Fruit fly (Drosophila melanogaster) whole organism, embryonic: Measurements from ENCODE around the gene Tmtc2.

Source experiments
- Abd-B ChIP-seq: fragments of 200-800 bp; sonication (Bioruptor generic); optimal IDR thresholded peaks from 2 replicates; lab custom pipeline; 2018; ENCODE audit warnings: missing biosample characterization, mild to moderate bottlenecking, missing genetic modification characterization, moderate library complexity
- CG10267 ChIP-seq: fragments of 200-800 bp; sonication (Bioruptor generic); optimal IDR thresholded peaks from 2 replicates; lab custom pipeline; 2018; ENCODE audit warnings: missing biosample characterization, mild to moderate bottlenecking, missing genetic modification characterization, moderate library complexity
- CG12155 ChIP-seq: fragments of 200-800 bp; sonication (Bioruptor generic); optimal IDR thresholded peaks from 3 replicates; lab custom pipeline; 2016; ENCODE audit warnings: missing biosample characterization, missing genetic modification characterization
- CG12391 ChIP-seq: fragments of 200-800 bp; sonication (Bioruptor generic); optimal IDR thresholded peaks from 3 replicates; lab custom pipeline; 2018; ENCODE audit warnings: missing biosample characterization, mild to moderate bottlenecking, missing genetic modification characterization, moderate library complexity
- CG14965 ChIP-seq: fragments of 200-800 bp; sonication (Bioruptor generic); optimal IDR thresholded peaks from 2 replicates; lab custom pipeline; 2016; ENCODE audit warnings: missing biosample characterization, missing genetic modification characterization, borderline replicate concordance
- CG16779 ChIP-seq: fragments of 200-800 bp; sonication (Bioruptor generic); IDR thresholded peaks from 2 replicates; pipeline ENCODE4 v1.3.6; 2022; ENCODE audit warnings: missing biosample characterization, missing genetic modification characterization
- CG17186 ChIP-seq: fragments of 200-800 bp; sonication (Bioruptor generic); optimal IDR thresholded peaks from 3 replicates; lab custom pipeline; 2017; ENCODE audit warnings: missing biosample characterization, missing genetic modification reagents, missing genetic modification characterization
- CG18619 ChIP-seq: fragments of 200-800 bp; sonication (Bioruptor generic); optimal IDR thresholded peaks from 3 replicates; lab custom pipeline; 2017; ENCODE audit warnings: missing biosample characterization, mild to moderate bottlenecking, missing genetic modification characterization
- CG30403 ChIP-seq: fragments of 200-800 bp; sonication (Bioruptor generic); optimal IDR thresholded peaks from 3 replicates; lab custom pipeline; 2016; ENCODE audit warnings: missing biosample characterization, missing genetic modification characterization
- CG30431 ChIP-seq: fragments of 200-800 bp; sonication (Bioruptor generic); optimal IDR thresholded peaks from 2 replicates; lab custom pipeline; 2017; ENCODE audit warnings: missing biosample characterization, missing genetic modification characterization
- CG32772 ChIP-seq: fragments of 200-800 bp; sonication (Bioruptor generic); IDR thresholded peaks from 2 replicates; pipeline ENCODE4 v1.3.6; 2022; ENCODE audit warnings: missing biosample characterization, missing genetic modification characterization
- CG34422 ChIP-seq: fragments of 200-800 bp; sonication (Bioruptor generic); IDR thresholded peaks from 3 replicates; pipeline ENCODE4 v1.3.6; 2022; ENCODE audit warnings: missing biosample characterization, missing genetic modification characterization
- CG3838 ChIP-seq: fragments of 200-800 bp; sonication (Bioruptor generic); optimal IDR thresholded peaks from 3 replicates; lab custom pipeline; 2016; ENCODE audit warnings: missing biosample characterization, missing genetic modification characterization
- CG5245 ChIP-seq: fragments of 200-800 bp; sonication (Bioruptor generic); optimal IDR thresholded peaks from 3 replicates; lab custom pipeline; 2016; ENCODE audit warnings: missing biosample characterization, missing genetic modification characterization
- CG5953 ChIP-seq: fragments of 200-800 bp; sonication (Bioruptor generic); IDR thresholded peaks from 2 replicates; pipeline ENCODE4 v1.3.6; 2022; ENCODE audit warnings: missing biosample characterization, missing genetic modification characterization
- CG6689 ChIP-seq: fragments of 200-800 bp; sonication (Bioruptor generic); IDR thresholded peaks from 2 replicates; pipeline ENCODE4 v1.3.6; 2022; ENCODE audit warnings: missing biosample characterization, missing genetic modification characterization
- CG6813 ChIP-seq: fragments of 200-800 bp; sonication (Bioruptor generic); optimal IDR thresholded peaks from 2 replicates; lab custom pipeline; 2017; ENCODE audit warnings: missing biosample characterization, missing genetic modification characterization, mild to moderate bottlenecking, moderate library complexity, missing genetic modification reagents
- CG8765 ChIP-seq: fragments of 200-800 bp; sonication (Bioruptor generic); IDR thresholded peaks from 2 replicates; pipeline ENCODE4 v1.3.6; 2022; ENCODE audit warnings: missing biosample characterization, missing genetic modification characterization
- CG9797 ChIP-seq: fragments of 200-800 bp; sonication (Bioruptor generic); optimal IDR thresholded peaks from 3 replicates; lab custom pipeline; 2018; ENCODE audit warnings: missing biosample characterization, mild to moderate bottlenecking, missing genetic modification characterization
- GATAe ChIP-seq: fragments of 200-800 bp; sonication (Bioruptor generic); conservative IDR thresholded peaks from 2 replicates; pipeline ENCODE4 v1.3.6; 2022; ENCODE audit warnings: missing biosample characterization, missing genetic modification characterization
- HLHmδ ChIP-seq: fragments of 200-800 bp; sonication (Bioruptor generic); optimal IDR thresholded peaks from 2 replicates; lab custom pipeline; 2018; ENCODE audit warnings: missing biosample characterization, mild to moderate bottlenecking, missing genetic modification characterization, moderate library complexity
- Ravus ChIP-seq: fragments of 200-800 bp; sonication (Bioruptor generic); IDR thresholded peaks from 2 replicates; pipeline ENCODE4 v1.3.6; 2022; ENCODE audit warnings: missing biosample characterization, missing genetic modification characterization
- Usf ChIP-seq: fragments of 200-800 bp; sonication (Bioruptor generic); optimal IDR thresholded peaks from 2 replicates; lab custom pipeline; 2017; ENCODE audit warnings: missing genotype, missing biosample characterization, missing genetic modification characterization
- az2 ChIP-seq: fragments of 200-800 bp; sonication (Bioruptor generic); optimal IDR thresholded peaks from 3 replicates; lab custom pipeline; 2016; ENCODE audit warnings: missing biosample characterization, missing genetic modification characterization
- bowl ChIP-seq: fragments of 200-800 bp; sonication (Bioruptor generic); IDR thresholded peaks from 2 replicates; pipeline ENCODE4 v1.3.6; 2022; ENCODE audit warnings: missing biosample characterization, missing genetic modification characterization
- btn ChIP-seq: fragments of 200-800 bp; sonication (Bioruptor generic); optimal IDR thresholded peaks from 2 replicates; lab custom pipeline; 2016; ENCODE audit warnings: missing biosample characterization, missing genetic modification characterization
- chinmo ChIP-seq: fragments of 200-800 bp; sonication (Bioruptor generic); IDR thresholded peaks from 4 replicates; pipeline ENCODE4 v1.3.6; 2022; ENCODE audit warnings: missing biosample characterization, missing genetic modification characterization; ENCODE audit not compliant: partially characterized antibody
- chn ChIP-seq: fragments of 200-800 bp; sonication (Bioruptor generic); optimal IDR thresholded peaks from 2 replicates; lab custom pipeline; 2016; ENCODE audit warnings: missing biosample characterization, missing genetic modification characterization
- croc ChIP-seq: fragments of 200-800 bp; sonication (Bioruptor generic); conservative IDR thresholded peaks from 3 replicates; pipeline ENCODE4 v1.3.6; 2022; ENCODE audit warnings: missing biosample characterization, missing genetic modification characterization
- danr ChIP-seq: fragments of 200-800 bp; sonication (Bioruptor generic); IDR thresholded peaks from 2 replicates; pipeline ENCODE4 v1.3.6; 2022; ENCODE audit warnings: missing biosample characterization, missing genetic modification characterization
- esg ChIP-seq: fragments of 200-800 bp; sonication (Bioruptor generic); conservative IDR thresholded peaks from 2 replicates; pipeline ENCODE4 v1.3.6; 2022; ENCODE audit warnings: missing biosample characterization, missing genetic modification characterization
- gsb-n ChIP-seq: fragments of 200-800 bp; sonication (Bioruptor generic); optimal IDR thresholded peaks from 3 replicates; lab custom pipeline; 2018; ENCODE audit warnings: missing biosample characterization, mild to moderate bottlenecking, missing genetic modification characterization
- gt ChIP-seq: fragments of 200-800 bp; sonication (Bioruptor generic); IDR thresholded peaks from 2 replicates; pipeline ENCODE4 v1.3.6; 2022; ENCODE audit warnings: missing biosample characterization, missing genetic modification characterization
- ham ChIP-seq: fragments of 200-800 bp; sonication (Bioruptor generic); IDR thresholded peaks from 2 replicates; pipeline ENCODE4 v1.3.6; 2022; ENCODE audit warnings: missing biosample characterization, missing genetic modification characterization
- hbn ChIP-seq: fragments of 200-800 bp; sonication (Bioruptor generic); IDR thresholded peaks from 2 replicates; pipeline ENCODE4 v1.3.6; 2022; ENCODE audit warnings: missing biosample characterization, missing genetic modification characterization; ENCODE audit not compliant: partially characterized antibody
- hkb ChIP-seq, 2 experiments: fragments of 200-800 bp in 1 of 2; fragments of >200 bp in 1 of 2; sonication (Bioruptor generic) in 1 of 2; IDR thresholded peaks in 1 of 2; optimal IDR thresholded peaks in 1 of 2; 2 replicates each; pipeline versions ENCODE4 v1.3.6 to Lab custom; 2017 to 2022; ENCODE audit warnings: missing biosample characterization in 1 of 2, missing genetic modification characterization in 1 of 2
- insv ChIP-seq, 2 experiments: fragments of 200-800 bp; sonication (Bioruptor generic); optimal IDR thresholded peaks; 3 replicates each; lab custom pipeline; 2016 to 2018; ENCODE audit warnings: missing biosample characterization in 2 of 2, missing genetic modification characterization in 2 of 2
- lilli ChIP-seq: fragments of 200-800 bp; sonication (Bioruptor generic); optimal IDR thresholded peaks from 3 replicates; lab custom pipeline; 2016; ENCODE audit warnings: missing biosample characterization, missing genetic modification characterization
- lola ChIP-seq, 3 experiments: fragments of >200 bp in 2 of 3; fragments of 200-800 bp in 1 of 3; sonication (Bioruptor generic) in 1 of 3; optimal IDR thresholded peaks; 2 replicates each; lab custom pipeline; 2017 to 2019; ENCODE audit warnings: missing biosample characterization in 3 of 3, missing genetic modification characterization in 3 of 3, mild to moderate bottlenecking in 1 of 3, moderate library complexity in 1 of 3
- luna ChIP-seq: fragments of 200-800 bp; sonication (Bioruptor generic); optimal IDR thresholded peaks from 2 replicates; lab custom pipeline; 2016; ENCODE audit warnings: missing biosample characterization, missing genetic modification characterization
- mirr ChIP-seq: fragments of 200-800 bp; sonication (Bioruptor generic); optimal IDR thresholded peaks from 3 replicates; lab custom pipeline; 2018; ENCODE audit warnings: missing biosample characterization, mild to moderate bottlenecking, missing genetic modification characterization
- pb ChIP-seq: fragments of 200-800 bp; sonication (Bioruptor generic); optimal IDR thresholded peaks from 3 replicates; lab custom pipeline; 2016; ENCODE audit warnings: missing biosample characterization, missing genetic modification characterization
- phol ChIP-seq: fragments of 200-800 bp; sonication (Bioruptor generic); optimal IDR thresholded peaks from 3 replicates; lab custom pipeline; 2018; ENCODE audit warnings: missing biosample characterization, mild to moderate bottlenecking, missing genetic modification characterization, moderate library complexity
- pros ChIP-seq: fragments of 200-800 bp; sonication (Bioruptor generic); optimal IDR thresholded peaks from 3 replicates; lab custom pipeline; 2019; ENCODE audit warnings: missing biosample characterization, mild to moderate bottlenecking, missing genetic modification characterization, moderate library complexity
- psq ChIP-seq: fragments of 200-800 bp; sonication (Bioruptor generic); optimal IDR thresholded peaks from 2 replicates; lab custom pipeline; 2017; ENCODE audit warnings: missing biosample characterization, missing genetic modification characterization
- row ChIP-seq: fragments of 200-800 bp; sonication (Bioruptor generic); IDR thresholded peaks from 3 replicates; pipeline ENCODE4 v1.3.6; 2022; ENCODE audit warnings: missing biosample characterization, missing genetic modification characterization
- schlank ChIP-seq: fragments of 200-800 bp; sonication (Bioruptor generic); optimal IDR thresholded peaks from 2 replicates; lab custom pipeline; 2018; ENCODE audit warnings: missing biosample characterization, mild to moderate bottlenecking, missing genetic modification characterization
- seq ChIP-seq: fragments of 200-800 bp; sonication (Bioruptor generic); IDR thresholded peaks from 2 replicates; pipeline ENCODE4 v1.3.6; 2022; ENCODE audit warnings: missing biosample characterization, missing genetic modification characterization
- sna ChIP-seq: fragments of 200-800 bp; sonication (Bioruptor generic); IDR thresholded peaks from 2 replicates; pipeline ENCODE4 v1.3.6; 2022; ENCODE audit warnings: missing biosample characterization, missing genetic modification characterization; ENCODE audit not compliant: partially characterized antibody
- unpg ChIP-seq: fragments of 200-800 bp; sonication (Bioruptor generic); optimal IDR thresholded peaks from 3 replicates; lab custom pipeline; 2018; ENCODE audit warnings: missing biosample characterization, mild to moderate bottlenecking, missing genetic modification characterization, moderate library complexity
- vnd ChIP-seq: fragments of 200-800 bp; sonication (Bioruptor generic); IDR thresholded peaks from 3 replicates; pipeline ENCODE4 v1.3.6; 2022; ENCODE audit warnings: missing biosample characterization, missing genetic modification characterization; ENCODE audit not compliant: partially characterized antibody

The Tmtc2 gene

dm6 chr2L:892461-892860 is 30.1 kb upstream of the Tmtc2 start (continued):
- no peak for TF ChIP-seq lola (GFP tag; optimal IDR thresholded peaks at IDR 0.05; lab: Kevin White, UChicago)
- TF ChIP-seq lilli (GFP tag; lab: Kevin White, UChicago), result peak; percentile 26
- no peak for TF ChIP-seq hbn (GFP tag; lab: Robert Waterston, UW)
- TF ChIP-seq ham (GFP tag; lab: Robert Waterston, UW), result no peak
- no peak for TF ChIP-seq hkb (optimal IDR thresholded peaks at IDR 0.05; lab: Kevin White, UChicago)
- peak; percentile 54 for TF ChIP-seq hkb (GFP tag; IDR thresholded peaks at IDR 0.05; lab: Robert Waterston, UW)
- TF ChIP-seq GATAe (GFP tag; lab: Robert Waterston, UW), result no peak
- no peak for TF ChIP-seq CG9797
- peak; percentile 29 for TF ChIP-seq CG12391 (tag; lab: Kevin White, UChicago)
- TF ChIP-seq chn, result no peak
- TF ChIP-seq CG30431 (GFP tag; lab: Kevin White, UChicago), result no peak
- TF ChIP-seq unpg (GFP tag; lab: Kevin White, UChicago), result peak; percentile 41
- no peak for TF ChIP-seq bowl (GFP tag; lab: Robert Waterston, UW)
- peak; percentile 30; the same call in 1 of the 2 replicates for TF ChIP-seq CG32772
- TF ChIP-seq CG5953 (GFP tag; lab: Robert Waterston, UW), result no peak
- TF ChIP-seq btn (GFP tag; lab: Kevin White, UChicago), result no peak
- TF ChIP-seq chinmo (GFP tag; lab: Robert Waterston, UW), result no peak
- peak; percentile 56; the same call in 1 of the 2 replicates for TF ChIP-seq seq (GFP tag; lab: Robert Waterston, UW)
- TF ChIP-seq az2 (GFP tag; lab: Kevin White, UChicago), result peak; percentile 33
- TF ChIP-seq CG14965 (GFP tag; lab: Kevin White, UChicago), result no peak
- no peak for TF ChIP-seq Ravus (GFP tag; lab: Robert Waterston, UW)
- no peak for TF ChIP-seq CG16779 (GFP tag; lab: Robert Waterston, UW)
- no peak for TF ChIP-seq CG30403 (GFP tag; lab: Kevin White, UChicago)
- peak; percentile 15 for TF ChIP-seq CG10267 (tag; lab: Kevin White, UChicago)
- no peak for TF ChIP-seq CG8765 (GFP tag; lab: Robert Waterston, UW)
- no peak for TF ChIP-seq psq (GFP tag; lab: Kevin White, UChicago)
- TF ChIP-seq CG6813 (GFP tag; lab: Kevin White, UChicago), result peak; percentile 46
- TF ChIP-seq gsb-n (tag; lab: Kevin White, UChicago), result no peak
- TF ChIP-seq luna (GFP tag; lab: Kevin White, UChicago), result no peak
- TF ChIP-seq insv (GFP tag; optimal IDR thresholded peaks at IDR 0.05; lab: Kevin White, UChicago), result no peak
- TF ChIP-seq CG6689, result peak; percentile 41; the same call in 1 of the 2 replicates
- no peak for TF ChIP-seq CG12155 (GFP tag; lab: Kevin White, UChicago)
- no peak for TF ChIP-seq HLHmδ
- no peak for TF ChIP-seq CG5245 (GFP tag; lab: Kevin White, UChicago)
- TF ChIP-seq pb (GFP tag; lab: Kevin White, UChicago), result no peak
- TF ChIP-seq pros (GFP tag; lab: Kevin White, UChicago), result no peak
- no peak for TF ChIP-seq CG3838 (GFP tag; lab: Kevin White, UChicago)
- TF ChIP-seq vnd (GFP tag; lab: Robert Waterston, UW), result no peak
- peak; percentile 30 for TF ChIP-seq phol (tag; lab: Kevin White, UChicago)
- no peak for TF ChIP-seq croc (GFP tag; lab: Robert Waterston, UW)
- no peak for TF ChIP-seq danr
- no peak for TF ChIP-seq schlank (tag; lab: Kevin White, UChicago)
- no peak for TF ChIP-seq gt (GFP tag; lab: Robert Waterston, UW)
- no peak for TF ChIP-seq esg (GFP tag; lab: Robert Waterston, UW)
- peak; percentile 51; the same call in 2 of the 3 replicates for TF ChIP-seq row (GFP tag; lab: Robert Waterston, UW)
- no peak for TF ChIP-seq CG18619
- TF ChIP-seq sna (GFP tag; lab: Robert Waterston, UW), result no peak
- TF ChIP-seq Abd-B (GFP tag; lab: Kevin White, UChicago), result peak; percentile 37
- peak; percentile 10 for TF ChIP-seq mirr
- TF ChIP-seq CG17186 (GFP tag; lab: Kevin White, UChicago), result no peak
- no peak for TF ChIP-seq Usf (GFP tag; lab: Kevin White, UChicago)
- 0 out of 3 replicates have a peak, but pooled peaks have one; percentile 17 for TF ChIP-seq CG34422 (GFP tag; lab: Robert Waterston, UW)
